Worm (Caenorhabditis elegans) whole organism, young adult: ENCODE results near the gene str-118.

Experiments used
- B0035.1 ChIP-seq: sonication (generic microtip); optimal IDR thresholded peaks from 2 replicates; lab custom pipeline; 2016; ENCODE audit warnings: missing genetic modification characterization, mild to moderate bottlenecking, missing compliant biosample characterization, missing genotype, missing genetic modification reagents
- D2030.7 ChIP-seq: fragments of 200-800 bp; sonication (Bioruptor generic); IDR thresholded peaks from 2 replicates; pipeline ENCODE4 v1.3.6; 2022; ENCODE audit warnings: missing genetic modification reagents, missing genetic modification characterization, missing compliant biosample characterization
- F22D6.2 ChIP-seq: sonication (generic microtip); optimal IDR thresholded peaks from 2 replicates; lab custom pipeline; 2016; ENCODE audit warnings: mild to moderate bottlenecking, missing genetic modification characterization, missing compliant biosample characterization
- F23B12.7 ChIP-seq: sonication (generic microtip); optimal IDR thresholded peaks from 2 replicates; lab custom pipeline; 2017; ENCODE audit warnings: missing genetic modification characterization, mild to moderate bottlenecking, missing compliant biosample characterization, antibody characterized with exemption, moderate library complexity; ENCODE audit not compliant: insufficient read depth
- F33H1.4 ChIP-seq: fragments of 200-800 bp; sonication (Bioruptor generic); IDR thresholded peaks from 2 replicates; pipeline ENCODE4 v1.3.6; 2022; ENCODE audit warnings: missing genetic modification reagents, missing genetic modification characterization, missing compliant biosample characterization
- F49E8.2 ChIP-seq: sonication (generic microtip); optimal IDR thresholded peaks from 3 replicates; lab custom pipeline; 2017; ENCODE audit warnings: missing genetic modification characterization, mild to moderate bottlenecking, missing compliant biosample characterization, antibody characterized with exemption, moderate library complexity; ENCODE audit not compliant: insufficient read depth
- F52B5.7 ChIP-seq: sonication (generic microtip); optimal IDR thresholded peaks from 2 replicates; lab custom pipeline; 2016; ENCODE audit warnings: mild to moderate bottlenecking, missing genetic modification characterization, missing compliant biosample characterization
- F55B11.4 ChIP-seq: sonication (generic microtip); optimal IDR thresholded peaks from 2 replicates; lab custom pipeline; 2016; ENCODE audit warnings: missing compliant biosample characterization, missing genetic modification characterization, borderline replicate concordance; ENCODE audit not compliant: insufficient read depth
- F57A8.1 ChIP-seq: fragments of 200-800 bp; sonication (Bioruptor generic); optimal IDR thresholded peaks from 2 replicates; lab custom pipeline; 2018; ENCODE audit warnings: mild to moderate bottlenecking, missing genetic modification characterization, moderate library complexity, missing compliant biosample characterization
- F57C9.4 ChIP-seq: sonication (generic microtip); optimal IDR thresholded peaks from 2 replicates; lab custom pipeline; 2017; ENCODE audit warnings: mild to moderate bottlenecking, missing genetic modification characterization, missing compliant biosample characterization
- K12H6.12 ChIP-seq: fragments of 200-800 bp; sonication (Bioruptor generic); optimal IDR thresholded peaks from 2 replicates; lab custom pipeline; 2018; ENCODE audit warnings: mild to moderate bottlenecking, missing genetic modification characterization, missing compliant biosample characterization
- Y53G8AR.9 ChIP-seq: fragments of 200-800 bp; sonication (Bioruptor generic); conservative IDR thresholded peaks from 2 replicates; pipeline ENCODE4 v1.3.6; 2022; ENCODE audit warnings: missing genetic modification reagents, missing genetic modification characterization, missing compliant biosample characterization
- Y79H2A.3 ChIP-seq: fragments of 200-800 bp; sonication (Bioruptor generic); conservative IDR thresholded peaks from 2 replicates; pipeline ENCODE4 v1.3.6; 2022; ENCODE audit warnings: missing genetic modification reagents, missing genetic modification characterization, missing compliant biosample characterization
- akir-1 ChIP-seq: fragments of 200-800 bp; sonication (Bioruptor generic); optimal IDR thresholded peaks from 2 replicates; lab custom pipeline; 2018; ENCODE audit warnings: mild to moderate bottlenecking, missing genetic modification characterization, moderate library complexity, missing compliant biosample characterization
- aptf-2 ChIP-seq: fragments of 200-800 bp; sonication (Bioruptor generic); conservative IDR thresholded peaks from 2 replicates; pipeline ENCODE4 v1.3.6; 2022; ENCODE audit warnings: missing genetic modification reagents, missing genetic modification characterization, missing compliant biosample characterization
- aptf-3 ChIP-seq: fragments of 200-800 bp; sonication (Bioruptor generic); IDR thresholded peaks from 2 replicates; pipeline ENCODE4 v1.3.6; 2022; ENCODE audit warnings: missing genetic modification characterization, missing compliant biosample characterization
- cebp-1 ChIP-seq, 2 experiments: fragments of 200-800 bp in 1 of 2; sonication (Bioruptor generic) in 1 of 2; sonication (generic microtip) in 1 of 2; IDR thresholded peaks in 1 of 2; optimal IDR thresholded peaks in 1 of 2; 2 replicates each; pipeline versions ENCODE4 v1.3.6 to Lab custom; 2017 to 2022; ENCODE audit warnings: missing compliant biosample characterization in 2 of 2, missing genetic modification characterization in 2 of 2, mild to moderate bottlenecking in 1 of 2, missing genetic modification reagents in 1 of 2, moderate library complexity in 1 of 2
- cebp-2 ChIP-seq: fragments of 200-800 bp; sonication (Bioruptor generic); IDR thresholded peaks from 2 replicates; pipeline ENCODE4 v1.3.6; 2022; ENCODE audit warnings: missing genetic modification characterization, missing compliant biosample characterization
- ceh-100 ChIP-seq: fragments of 200-800 bp; sonication (Bioruptor generic); IDR thresholded peaks from 2 replicates; pipeline ENCODE4 v1.3.6; 2022; ENCODE audit warnings: missing genetic modification reagents, missing genetic modification characterization, missing compliant biosample characterization
- ceh-27 ChIP-seq: fragments of 200-800 bp; sonication (Bioruptor generic); optimal IDR thresholded peaks from 2 replicates; lab custom pipeline; 2018; ENCODE audit warnings: mild to moderate bottlenecking, missing genetic modification characterization, moderate library complexity, missing compliant biosample characterization
- chd-7 ChIP-seq: sonication (generic microtip); optimal IDR thresholded peaks from 2 replicates; lab custom pipeline; 2016; ENCODE audit warnings: mild to moderate bottlenecking, missing genetic modification characterization, moderate library complexity, missing compliant biosample characterization
- die-1 ChIP-seq: sonication (generic microtip); optimal IDR thresholded peaks from 2 replicates; lab custom pipeline; 2016; ENCODE audit warnings: missing genotype, mild to moderate bottlenecking, missing genetic modification characterization, missing compliant biosample characterization
- dpl-1 ChIP-seq: fragments of 150-350 bp; optimal IDR thresholded peaks from 2 replicates; lab custom pipeline; 2014; ENCODE audit warnings: missing biosample characterization, missing genetic modification reagents, missing genetic modification characterization
- efl-1 ChIP-seq: fragments of 150-350 bp; optimal IDR thresholded peaks from 2 replicates; lab custom pipeline; 2014; ENCODE audit warnings: missing biosample characterization, missing genetic modification reagents, missing genetic modification characterization
- egl-18 ChIP-seq: fragments of 200-800 bp; sonication (Bioruptor generic); IDR thresholded peaks from 2 replicates; pipeline ENCODE4 v1.3.6; 2022; ENCODE audit warnings: missing genetic modification reagents, missing genetic modification characterization, missing compliant biosample characterization
- egrh-3 ChIP-seq: fragments of 200-800 bp; sonication (Bioruptor generic); IDR thresholded peaks from 2 replicates; pipeline ENCODE4 v1.3.6; 2022; ENCODE audit warnings: missing genetic modification reagents, missing genetic modification characterization, missing compliant biosample characterization
- gei-17 ChIP-seq: fragments of 200-800 bp; sonication (Bioruptor generic); optimal IDR thresholded peaks from 2 replicates; lab custom pipeline; 2018; ENCODE audit warnings: mild to moderate bottlenecking, missing genetic modification characterization, missing compliant biosample characterization
- hmg-1.2 ChIP-seq: fragments of 200-800 bp; sonication (Bioruptor generic); IDR thresholded peaks from 2 replicates; pipeline ENCODE4 v1.3.6; 2022; ENCODE audit warnings: missing genetic modification reagents, missing genetic modification characterization, missing compliant biosample characterization
- lag-1 ChIP-seq: fragments of 200-800 bp; sonication (Bioruptor generic); IDR thresholded peaks from 2 replicates; pipeline ENCODE4 v1.3.6; 2022; ENCODE audit warnings: missing genetic modification reagents, missing genetic modification characterization, missing compliant biosample characterization
- let-526 ChIP-seq: fragments of 200-800 bp; sonication (Bioruptor generic); IDR thresholded peaks from 2 replicates; pipeline ENCODE4 v1.3.6; 2022; ENCODE audit warnings: missing genetic modification reagents, missing genetic modification characterization, missing compliant biosample characterization
- lin-40 ChIP-seq: sonication (generic microtip); optimal IDR thresholded peaks from 2 replicates; lab custom pipeline; 2016; ENCODE audit warnings: missing genetic modification characterization, mild to moderate bottlenecking, missing compliant biosample characterization, missing genotype, missing genetic modification reagents
- lir-1 ChIP-seq: fragments of 200-800 bp; sonication (Bioruptor generic); conservative IDR thresholded peaks from 2 replicates; pipeline ENCODE4 v1.3.6; 2022; ENCODE audit warnings: missing genetic modification reagents, missing genetic modification characterization, missing compliant biosample characterization
- madf-10 ChIP-seq: sonication (generic microtip); optimal IDR thresholded peaks from 2 replicates; lab custom pipeline; 2016; ENCODE audit warnings: mild to moderate bottlenecking, missing genetic modification characterization, missing compliant biosample characterization
- madf-3 ChIP-seq: fragments of 200-800 bp; sonication (Bioruptor generic); IDR thresholded peaks from 2 replicates; pipeline ENCODE4 v1.3.6; 2022; ENCODE audit warnings: missing genetic modification reagents, missing genetic modification characterization, missing compliant biosample characterization
- madf-6 ChIP-seq: fragments of 200-800 bp; sonication (Bioruptor generic); IDR thresholded peaks from 2 replicates; pipeline ENCODE4 v1.3.6; 2022; ENCODE audit warnings: missing genetic modification reagents, missing genetic modification characterization, missing compliant biosample characterization
- mcd-1 ChIP-seq: fragments of 200-800 bp; sonication (Bioruptor generic); IDR thresholded peaks from 2 replicates; pipeline ENCODE4 v1.3.6; 2022; ENCODE audit warnings: missing genetic modification reagents, missing genetic modification characterization, missing compliant biosample characterization
- mel-28 ChIP-seq: sonication (generic microtip); optimal IDR thresholded peaks from 2 replicates; lab custom pipeline; 2016; ENCODE audit warnings: borderline replicate concordance, mild to moderate bottlenecking, missing genetic modification characterization, missing compliant biosample characterization
- nhr-90 ChIP-seq: sonication (generic microtip); optimal IDR thresholded peaks from 2 replicates; lab custom pipeline; 2016; ENCODE audit warnings: missing genotype, mild to moderate bottlenecking, missing genetic modification characterization, missing compliant biosample characterization
- pha-4 ChIP-seq: fragments of 150-350 bp; sonication (generic microtip); optimal IDR thresholded peaks from 2 replicates; lab custom pipeline; 2014; ENCODE audit warnings: missing biosample characterization, missing genetic modification reagents, missing genetic modification characterization
- sea-2 ChIP-seq: fragments of 200-800 bp; sonication (Bioruptor generic); IDR thresholded peaks from 2 replicates; pipeline ENCODE4 v1.3.6; 2022; ENCODE audit warnings: missing genetic modification characterization, missing compliant biosample characterization
- somi-1 ChIP-seq: fragments of 200-800 bp; sonication (Bioruptor generic); optimal IDR thresholded peaks from 2 replicates; lab custom pipeline; 2018; ENCODE audit warnings: mild to moderate bottlenecking, missing genetic modification characterization, missing compliant biosample characterization
- sptf-2 ChIP-seq: fragments of 200-800 bp; sonication (Bioruptor generic); optimal IDR thresholded peaks from 2 replicates; lab custom pipeline; 2018; ENCODE audit warnings: mild to moderate bottlenecking, missing genetic modification characterization, missing compliant biosample characterization
- tbp1 ChIP-seq: fragments of 200-800 bp; sonication (Bioruptor generic); optimal IDR thresholded peaks from 2 replicates; lab custom pipeline; 2018; ENCODE audit warnings: mild to moderate bottlenecking, missing genetic modification characterization, missing compliant biosample characterization
- tlf-1 ChIP-seq: fragments of 200-800 bp; sonication (Bioruptor generic); optimal IDR thresholded peaks from 2 replicates; lab custom pipeline; 2018; ENCODE audit warnings: mild to moderate bottlenecking, missing genetic modification characterization, missing compliant biosample characterization
- unc-130 ChIP-seq: sonication (generic microtip); optimal IDR thresholded peaks from 2 replicates; lab custom pipeline; 2016; ENCODE audit warnings: missing genetic modification reagents, missing genetic modification characterization, missing compliant biosample characterization
- unc-62 ChIP-seq: fragments of 150-350 bp; optimal IDR thresholded peaks from 2 replicates; lab custom pipeline; 2014; ENCODE audit warnings: missing biosample characterization, missing genetic modification reagents, missing genetic modification characterization
- zfh-2 ChIP-seq: fragments of 200-800 bp; sonication (Bioruptor generic); conservative IDR thresholded peaks from 2 replicates; pipeline ENCODE4 v1.3.6; 2022; ENCODE audit warnings: missing genetic modification reagents, missing genetic modification characterization, missing compliant biosample characterization
- ztf-18 ChIP-seq: sonication (generic microtip); optimal IDR thresholded peaks from 2 replicates; lab custom pipeline; 2016; ENCODE audit warnings: missing genotype, mild to moderate bottlenecking, missing genetic modification characterization, missing compliant biosample characterization
- ztf-26 ChIP-seq: sonication (generic microtip); optimal IDR thresholded peaks from 2 replicates; lab custom pipeline; 2017; ENCODE audit warnings: missing genetic modification characterization, missing compliant biosample characterization

str-118 gene

DNA sequence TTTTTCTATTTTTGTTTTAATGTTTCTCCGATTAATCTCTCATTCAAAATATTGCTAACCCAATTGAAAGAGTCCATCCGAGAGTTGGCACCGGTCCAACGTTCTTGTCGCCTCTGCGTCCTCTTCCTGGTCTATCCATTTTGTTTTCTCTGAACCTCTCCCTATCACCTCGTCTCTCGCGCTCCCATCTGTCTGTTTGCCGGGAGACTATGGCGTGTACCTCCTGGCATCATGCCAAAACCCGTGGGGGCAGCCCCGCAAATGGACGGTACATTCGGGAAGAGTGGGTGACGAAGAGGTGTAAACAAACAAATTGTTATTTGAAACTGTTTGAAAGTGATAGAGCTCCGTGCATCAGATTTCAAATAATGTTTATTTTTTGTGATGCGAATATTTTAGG is 15.7 kb upstream of the str-118 start, which contains the start of gene T06E8.2:
T06E8.2 (minus strand) TSS at position 139 of the 400 bp plus-strand sequence.
- TF ChIP-seq cebp-1 (GFP tag; IDR thresholded peaks at IDR 0.05; lab: Robert Waterston, UW), result no peak
- TF ChIP-seq cebp-1 (tag; optimal IDR thresholded peaks at IDR 0.05; lab: Kevin White, UChicago), result peak; percentile 12
- TF ChIP-seq lin-40 (tag; lab: Kevin White, UChicago), result peak; percentile 26
- no peak for TF ChIP-seq F57A8.1 (GFP tag; lab: Kevin White, UChicago)
- no peak for TF ChIP-seq cebp-2 (GFP tag; lab: Robert Waterston, UW)
- no peak for TF ChIP-seq D2030.7 (GFP tag; lab: Robert Waterston, UW)
- TF ChIP-seq efl-1 (GFP tag; lab: Kevin White, UChicago), result no peak
- no peak for TF ChIP-seq mcd-1 (GFP tag; lab: Robert Waterston, UW)
- peak; percentile 66 for TF ChIP-seq somi-1 (GFP tag; lab: Kevin White, UChicago)
- TF ChIP-seq die-1 (tag; lab: Kevin White, UChicago), result peak; percentile 11
- TF ChIP-seq sea-2 (GFP tag; lab: Robert Waterston, UW), result no peak
- TF ChIP-seq lir-1 (GFP tag; lab: Robert Waterston, UW), result no peak
- TF ChIP-seq unc-130 (GFP tag; lab: Kevin White, UChicago), result no peak
- no peak for TF ChIP-seq nhr-90 (tag; lab: Kevin White, UChicago)
- no peak for TF ChIP-seq dpl-1
- TF ChIP-seq gei-17 (GFP tag; lab: Kevin White, UChicago), result no peak
- no peak for TF ChIP-seq Y79H2A.3 (GFP tag; lab: Robert Waterston, UW)
- peak; percentile 52 for TF ChIP-seq chd-7 (tag; lab: Kevin White, UChicago)
- TF ChIP-seq zfh-2 (GFP tag; lab: Robert Waterston, UW), result no peak
- no peak for TF ChIP-seq F23B12.7 (tag; lab: Kevin White, UChicago)
- no peak for TF ChIP-seq madf-6
- TF ChIP-seq F49E8.2 (tag; lab: Kevin White, UChicago), result no peak
- TF ChIP-seq F52B5.7 (tag; lab: Kevin White, UChicago), result no peak
- no peak for TF ChIP-seq ztf-18
- no peak for TF ChIP-seq egl-18 (GFP tag; lab: Robert Waterston, UW)
- TF ChIP-seq F22D6.2 (tag; lab: Kevin White, UChicago), result no peak
- TF ChIP-seq unc-62, result no peak
- TF ChIP-seq lag-1 (GFP tag; lab: Robert Waterston, UW), result no peak
- 0 out of 2 replicates have a peak, but pooled peaks have one; percentile 31 for TF ChIP-seq Y53G8AR.9 (GFP tag; lab: Robert Waterston, UW)
- TF ChIP-seq B0035.1 (tag; lab: Kevin White, UChicago), result no peak
- TF ChIP-seq tlf-1, result no peak
- TF ChIP-seq hmg-1.2 (GFP tag; lab: Robert Waterston, UW), result peak; percentile 61; the same call in 1 of the 2 replicates
- TF ChIP-seq ztf-26 (tag; lab: Kevin White, UChicago), result no peak
- TF ChIP-seq K12H6.12 (tag; lab: Kevin White, UChicago), result peak; percentile 31
- no peak for TF ChIP-seq F57C9.4 (tag; lab: Kevin White, UChicago)
- TF ChIP-seq aptf-2 (GFP tag; lab: Robert Waterston, UW), result no peak
- TF ChIP-seq aptf-3 (GFP tag; lab: Robert Waterston, UW), result no peak

DNA sequence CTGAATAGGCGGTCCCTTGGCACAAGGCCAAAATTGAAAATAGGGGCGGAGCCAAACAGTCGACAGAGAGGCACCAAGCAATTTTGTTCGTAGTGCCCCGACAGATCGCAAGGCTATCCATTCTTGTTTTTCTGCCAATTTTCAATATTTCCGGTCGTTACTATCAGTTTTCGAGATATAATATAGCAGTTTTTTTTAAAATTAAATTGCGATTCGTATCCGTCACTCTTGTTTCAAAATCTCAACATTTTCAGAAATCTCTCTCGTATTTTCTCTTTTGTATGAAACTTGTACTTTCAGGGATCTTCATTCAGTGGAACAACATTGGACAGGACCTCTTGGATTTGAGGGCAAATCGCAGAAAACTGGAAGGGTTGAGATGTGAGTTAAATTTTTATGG is 14.9 kb upstream of the str-118 start, which contains the start of gene F57A8.1:
F57A8.1 (plus strand) TSS at position 301 of the 400 bp plus-strand sequence.
- TF ChIP-seq madf-10, result no peak
- TF ChIP-seq F55B11.4 (tag; lab: Kevin White, UChicago), result no peak
- TF ChIP-seq let-526 (GFP tag; lab: Robert Waterston, UW), result no peak
- TF ChIP-seq F33H1.4, result no peak
- TF ChIP-seq unc-62, result no peak
- TF ChIP-seq tbp1 (GFP tag; lab: Kevin White, UChicago), result no peak
- no peak for TF ChIP-seq madf-3
- TF ChIP-seq akir-1, result no peak
- TF ChIP-seq sptf-2 (GFP tag; lab: Kevin White, UChicago), result no peak
- TF ChIP-seq ceh-27 (GFP tag; lab: Kevin White, UChicago), result no peak
- TF ChIP-seq mel-28 (tag; lab: Kevin White, UChicago), result no peak
- no peak for TF ChIP-seq ceh-100
- no peak for TF ChIP-seq pha-4 (tag; lab: Kevin White, UChicago)
- no peak for TF ChIP-seq egrh-3 (GFP tag; lab: Robert Waterston, UW)
